Worm (Caenorhabditis elegans) whole organism, L2 larva: ENCODE results near the gene C32B5.13.

Experiments
- ZK546.5 ChIP-seq: sonication (generic microtip); optimal IDR thresholded peaks from 2 replicates; lab custom pipeline; 2017; ENCODE audit warnings: missing biosample characterization, missing genetic modification characterization
- egl-27 ChIP-seq: sonication (generic microtip); optimal IDR thresholded peaks from 3 replicates; lab custom pipeline; 2017; ENCODE audit warnings: missing biosample characterization, missing genetic modification reagents, missing genetic modification characterization
- fos-1 ChIP-seq: fragments of 150-350 bp; optimal IDR thresholded peaks from 2 replicates; lab custom pipeline; 2014; ENCODE audit warnings: missing biosample characterization, missing genetic modification characterization
- nhr-11 ChIP-seq: fragments of 150-350 bp; optimal IDR thresholded peaks from 2 replicates; lab custom pipeline; 2014; ENCODE audit warnings: missing biosample characterization, missing genetic modification characterization
- nhr-12 ChIP-seq: fragments of 150-350 bp; optimal IDR thresholded peaks from 2 replicates; lab custom pipeline; 2014; ENCODE audit warnings: missing biosample characterization, missing genetic modification characterization
- nhr-21 ChIP-seq: fragments of 150-350 bp; optimal IDR thresholded peaks from 2 replicates; lab custom pipeline; 2014; ENCODE audit warnings: missing biosample characterization, missing genetic modification characterization
- nhr-77 ChIP-seq: fragments of 150-350 bp; optimal IDR thresholded peaks from 2 replicates; lab custom pipeline; 2014; ENCODE audit warnings: missing biosample characterization, missing genetic modification characterization
- unc-39 ChIP-seq: fragments of 150-350 bp; optimal IDR thresholded peaks from 2 replicates; lab custom pipeline; 2014; ENCODE audit warnings: missing biosample characterization, missing genetic modification characterization

DNA sequence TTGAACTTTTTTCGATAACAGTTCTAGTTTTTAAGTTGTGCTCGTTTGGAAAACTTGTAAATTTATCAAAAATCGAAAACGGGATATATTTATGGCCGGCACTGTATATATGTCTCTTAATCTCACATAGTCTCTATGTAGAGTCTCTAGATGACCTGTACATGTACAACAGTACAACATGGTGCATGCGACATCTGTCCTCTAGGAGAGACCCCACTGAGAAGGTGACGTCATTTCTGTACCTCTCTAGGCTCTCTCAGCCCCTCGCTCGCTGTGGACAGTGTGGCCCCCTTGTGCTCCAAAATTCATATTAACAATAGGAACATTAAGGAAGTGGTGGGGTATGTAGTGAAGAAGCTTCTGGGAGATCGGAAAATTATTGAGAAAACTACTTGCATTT is 24.6 kb downstream of the C32B5.13 start:
- TF ChIP-seq ZK546.5 (no peak), fos-1 (no peak), nhr-77 (tag; lab: Kevin White, UChicago) (no peak), unc-39 (tag; lab: Kevin White, UChicago) (no peak), nhr-11 (tag; lab: Kevin White, UChicago) (no peak), egl-27 (tag; lab: Kevin White, UChicago) (no peak), nhr-21 (tag; lab: Kevin White, UChicago) (no peak), nhr-12 (no peak)
